Worm (Caenorhabditis elegans) whole organism, L2 larva: ENCODE data around the gene C25E10.11.

Experiments
- C34F6.9 ChIP-seq: fragments of 150-350 bp; optimal IDR thresholded peaks from 2 replicates; lab custom pipeline; 2014; ENCODE audit warnings: missing biosample characterization, missing genetic modification characterization
- F13H6.1 ChIP-seq: sonication (generic microtip); optimal IDR thresholded peaks from 2 replicates; lab custom pipeline; 2016; ENCODE audit warnings: missing genetic modification characterization, missing compliant biosample characterization
- R02D3.7 ChIP-seq: fragments of 150-350 bp; optimal IDR thresholded peaks from 2 replicates; lab custom pipeline; 2014; ENCODE audit warnings: missing biosample characterization, missing genetic modification characterization
- ZK546.5 ChIP-seq: sonication (generic microtip); optimal IDR thresholded peaks from 2 replicates; lab custom pipeline; 2017; ENCODE audit warnings: missing biosample characterization, missing genetic modification characterization
- alr-1 ChIP-seq: fragments of 150-350 bp; optimal IDR thresholded peaks from 2 replicates; lab custom pipeline; 2014; ENCODE audit warnings: missing biosample characterization, missing genetic modification characterization
- blmp-1 ChIP-seq: sonication (generic microtip); optimal IDR thresholded peaks from 2 replicates; lab custom pipeline; 2017; ENCODE audit warnings: missing genetic modification characterization, mild to moderate bottlenecking, missing compliant biosample characterization, antibody characterized with exemption, moderate library complexity; ENCODE audit not compliant: insufficient read depth
- ceh-16 ChIP-seq: fragments of 150-350 bp; optimal IDR thresholded peaks from 2 replicates; lab custom pipeline; 2014; ENCODE audit warnings: missing biosample characterization, missing genetic modification characterization
- ceh-82 ChIP-seq: fragments of 150-350 bp; optimal IDR thresholded peaks from 2 replicates; lab custom pipeline; 2014; ENCODE audit warnings: missing biosample characterization, missing genetic modification characterization
- crh-2 ChIP-seq: sonication (generic microtip); optimal IDR thresholded peaks from 2 replicates; lab custom pipeline; 2017; ENCODE audit warnings: missing biosample characterization, missing genetic modification characterization
- fos-1 ChIP-seq: fragments of 150-350 bp; optimal IDR thresholded peaks from 2 replicates; lab custom pipeline; 2014; ENCODE audit warnings: missing biosample characterization, missing genetic modification characterization
- lin-13 ChIP-seq: fragments of 150-350 bp; optimal IDR thresholded peaks from 2 replicates; lab custom pipeline; 2014; ENCODE audit warnings: missing biosample characterization, missing genetic modification reagents, missing genetic modification characterization
- mdl-1 ChIP-seq, 2 experiments: fragments of 150-350 bp in 1 of 2; sonication (generic microtip) in 1 of 2; optimal IDR thresholded peaks; 2 replicates each; lab custom pipeline; 2017; ENCODE audit warnings: missing biosample characterization in 2 of 2, missing genetic modification characterization in 2 of 2
- nhr-12 ChIP-seq: fragments of 150-350 bp; optimal IDR thresholded peaks from 2 replicates; lab custom pipeline; 2014; ENCODE audit warnings: missing biosample characterization, missing genetic modification characterization
- nhr-129 ChIP-seq: fragments of 150-350 bp; optimal IDR thresholded peaks from 2 replicates; lab custom pipeline; 2014; ENCODE audit warnings: missing biosample characterization, missing genetic modification characterization
- nhr-21 ChIP-seq: fragments of 150-350 bp; optimal IDR thresholded peaks from 2 replicates; lab custom pipeline; 2014; ENCODE audit warnings: missing biosample characterization, missing genetic modification characterization
- nhr-237 ChIP-seq: fragments of 150-350 bp; optimal IDR thresholded peaks from 2 replicates; lab custom pipeline; 2014; ENCODE audit warnings: missing biosample characterization, missing genetic modification characterization
- nhr-25 ChIP-seq: fragments of 150-350 bp; sonication (generic microtip); optimal IDR thresholded peaks from 3 replicates; lab custom pipeline; 2014; ENCODE audit warnings: missing biosample characterization, missing genetic modification characterization
- nhr-6 ChIP-seq: fragments of 150-350 bp; optimal IDR thresholded peaks from 2 replicates; lab custom pipeline; 2014; ENCODE audit warnings: missing biosample characterization, missing genetic modification characterization
- nhr-77 ChIP-seq: fragments of 150-350 bp; optimal IDR thresholded peaks from 2 replicates; lab custom pipeline; 2014; ENCODE audit warnings: missing biosample characterization, missing genetic modification characterization
- peb-1 ChIP-seq: fragments of 150-350 bp; optimal IDR thresholded peaks from 2 replicates; lab custom pipeline; 2014; ENCODE audit warnings: missing biosample characterization, missing genetic modification characterization
- sem-4 ChIP-seq: fragments of 150-350 bp; optimal IDR thresholded peaks from 2 replicates; lab custom pipeline; 2014; ENCODE audit warnings: missing biosample characterization, missing genetic modification reagents, missing genetic modification characterization
- sma-9 ChIP-seq, 2 experiments: fragments of 150-350 bp in 1 of 2; sonication (generic microtip) in 1 of 2; optimal IDR thresholded peaks; 2 replicates each; lab custom pipeline; 2014 to 2016; ENCODE audit warnings: missing genetic modification characterization in 2 of 2, mild to moderate bottlenecking in 1 of 2, missing biosample characterization in 1 of 2, missing compliant biosample characterization in 1 of 2, missing genetic modification reagents in 1 of 2, moderate library complexity in 1 of 2
- snpc-4 ChIP-seq: fragments of 150-350 bp; optimal IDR thresholded peaks from 2 replicates; lab custom pipeline; 2014; ENCODE audit warnings: missing biosample characterization, missing genetic modification characterization
- unc-55 ChIP-seq: fragments of 150-350 bp; sonication (generic microtip); optimal IDR thresholded peaks from 3 replicates; lab custom pipeline; 2014; ENCODE audit warnings: missing biosample characterization, missing genetic modification reagents, missing genetic modification characterization
- zag-1 ChIP-seq: fragments of 150-350 bp; optimal IDR thresholded peaks from 2 replicates; lab custom pipeline; 2014; ENCODE audit warnings: missing biosample characterization, missing genetic modification characterization
- ztf-1 ChIP-seq: fragments of 200-800 bp; sonication (Bioruptor generic); conservative IDR thresholded peaks from 2 replicates; pipeline ENCODE4 v1.3.6; 2022; ENCODE audit warnings: missing genetic modification characterization, missing compliant biosample characterization

The C25E10.11 gene

DNA sequence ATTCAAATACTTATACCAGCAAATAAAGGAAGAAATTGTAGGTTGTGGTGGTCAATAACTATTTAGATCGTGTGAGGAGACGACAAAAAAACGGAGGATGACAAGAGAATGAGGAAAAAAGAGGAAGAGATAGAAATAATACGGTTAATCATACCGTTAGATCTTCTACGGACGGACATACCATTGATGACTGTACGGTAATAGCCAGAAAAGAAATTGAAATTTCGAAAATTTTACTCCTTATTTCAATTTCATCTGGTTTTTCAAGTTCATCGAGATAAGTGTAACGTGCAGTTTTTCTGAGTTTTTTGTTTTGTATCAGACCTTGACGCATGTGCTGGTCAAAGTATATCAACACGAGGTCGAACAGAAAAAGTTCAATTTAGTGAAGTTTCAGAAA, 7.4 kb upstream of the C25E10.11 start:
- TF ChIP-seq alr-1 (tag; lab: Kevin White, UChicago) (no peak), nhr-25 (tag; lab: Kevin White, UChicago) (peak; percentile 35), nhr-6 (tag; lab: Kevin White, UChicago) (no peak), sma-9 (GFP tag; optimal IDR thresholded peaks at IDR 0.05; lab: Kevin White, UChicago) (peak; percentile 25), sma-9 (tag; optimal IDR thresholded peaks at IDR 0.05; lab: Kevin White, UChicago) (no peak), blmp-1 (tag; lab: Kevin White, UChicago) (peak; percentile 61), peb-1 (tag; lab: Kevin White, UChicago) (no peak), ceh-16 (peak; percentile 30)

- TF ChIP-seq zag-1 (tag; lab: Kevin White, UChicago) (no peak), blmp-1 (tag; lab: Kevin White, UChicago) (no peak)
- TF ChIP-seq, all 48 proteins: peak for 0
Observed at ce11 chrV:9065001-9065400, 6.5 kb upstream of the C25E10.11 start.

- TF ChIP-seq nhr-25 (tag; lab: Kevin White, UChicago) (peak; percentile 27), nhr-237 (tag; lab: Kevin White, UChicago) (no peak)
- TF ChIP-seq, all 48 proteins: peak for 1
Observed at ce11 chrV:9063134-9063533, 4.6 kb upstream of the C25E10.11 start.

DNA sequence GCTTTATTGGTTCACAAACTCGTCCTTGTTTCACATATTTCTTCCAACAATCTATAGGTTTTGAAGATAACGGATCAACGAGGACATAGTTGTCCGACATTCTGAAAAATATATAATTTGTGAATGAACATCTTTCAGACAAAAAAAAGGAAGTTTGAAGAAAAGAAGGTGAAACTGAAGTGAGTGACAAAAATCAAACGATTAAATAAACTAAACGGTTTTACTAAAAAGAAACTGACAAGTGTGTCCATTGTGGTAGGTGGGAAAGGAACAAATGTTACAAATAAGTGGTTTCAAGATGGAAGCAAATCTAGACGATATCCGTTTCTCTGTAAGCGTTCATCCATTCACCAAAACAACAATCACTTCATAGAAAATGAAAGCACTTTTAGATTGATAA, 3.8 kb upstream of the C25E10.11 start, which contains the start of gene C25E10.12:
Gene C25E10.12 (minus strand): TSS at position 101 of the 400 bp plus-strand sequence.
- no peak for TF ChIP-seq nhr-77 (tag; lab: Kevin White, UChicago)
- no peak for TF ChIP-seq lin-13 (GFP tag; lab: Kevin White, UChicago)
- no peak for TF ChIP-seq crh-2
- TF ChIP-seq R02D3.7 (tag; lab: Kevin White, UChicago), result no peak

DNA sequence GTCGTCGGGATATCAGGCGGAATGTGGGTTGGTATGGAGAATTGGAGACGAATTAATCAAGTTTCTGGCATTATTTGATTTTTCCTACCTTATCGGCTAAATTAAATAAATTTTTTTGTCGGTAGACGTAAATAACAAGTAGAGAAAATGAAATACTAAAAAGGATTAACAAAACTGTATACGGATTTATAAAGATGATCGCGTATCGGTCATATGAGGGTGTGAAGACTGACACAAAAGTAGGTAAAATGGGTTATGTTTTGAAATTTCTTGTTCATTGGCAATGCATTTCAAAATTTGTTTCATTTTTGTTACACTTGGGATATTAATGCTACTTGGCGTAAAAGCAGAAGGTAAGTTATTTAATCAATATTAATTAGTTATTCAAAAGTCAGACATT, 941 bp upstream of the C25E10.11 start, which contains the start of the genes C25E10.16 and C25E10.13:
Gene C25E10.16 (minus strand): TSS at position 101 of the 400 bp plus-strand sequence.
Gene C25E10.13 (plus strand): TSS at position 256 of the 400 bp plus-strand sequence.
- TF ChIP-seq ztf-1 (no peak), mdl-1 (tag; optimal IDR thresholded peaks at IDR 0.05; lab: Kevin White, UChicago) (no peak)

DNA sequence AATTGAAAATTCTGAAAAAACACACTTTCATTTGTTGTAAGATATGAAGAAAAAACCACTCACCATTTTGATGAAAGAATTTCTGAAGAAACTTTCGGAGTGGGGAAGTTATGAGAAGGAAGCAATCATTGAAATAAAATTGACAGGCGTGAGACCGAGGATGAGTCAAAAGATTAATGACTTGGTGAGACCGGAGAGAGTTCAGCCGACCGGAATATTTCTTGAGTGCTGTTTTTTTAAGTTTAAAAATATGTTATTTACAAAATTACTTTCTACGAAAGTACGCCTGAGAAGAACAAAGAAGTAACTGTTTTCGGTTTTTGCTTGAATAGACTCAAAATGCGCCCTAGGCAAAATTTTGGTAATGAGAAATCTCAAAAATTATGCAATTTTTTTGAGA, 2.3 kb downstream of the C25E10.11 start, which contains the start of gene C25E10.10:
Gene C25E10.10 (minus strand): TSS at position 101 of the 400 bp plus-strand sequence.
- TF ChIP-seq lin-13 (GFP tag; lab: Kevin White, UChicago) (no peak), ZK546.5 (tag; lab: Kevin White, UChicago) (no peak), nhr-12 (no peak), nhr-77 (tag; lab: Kevin White, UChicago) (no peak), peb-1 (tag; lab: Kevin White, UChicago) (no peak), crh-2 (no peak), ceh-82 (tag; lab: Kevin White, UChicago) (no peak), sma-9 (GFP tag; optimal IDR thresholded peaks at IDR 0.05; lab: Kevin White, UChicago) (no peak), sma-9 (tag; optimal IDR thresholded peaks at IDR 0.05; lab: Kevin White, UChicago) (no peak), alr-1 (tag; lab: Kevin White, UChicago) (no peak)

ce11 chrV:9055644-9056043, 2.9 kb downstream of the C25E10.11 start:
- TF ChIP-seq blmp-1 (tag; lab: Kevin White, UChicago), result no peak
- peak; percentile 11 for TF ChIP-seq nhr-21 (tag; lab: Kevin White, UChicago)

DNA sequence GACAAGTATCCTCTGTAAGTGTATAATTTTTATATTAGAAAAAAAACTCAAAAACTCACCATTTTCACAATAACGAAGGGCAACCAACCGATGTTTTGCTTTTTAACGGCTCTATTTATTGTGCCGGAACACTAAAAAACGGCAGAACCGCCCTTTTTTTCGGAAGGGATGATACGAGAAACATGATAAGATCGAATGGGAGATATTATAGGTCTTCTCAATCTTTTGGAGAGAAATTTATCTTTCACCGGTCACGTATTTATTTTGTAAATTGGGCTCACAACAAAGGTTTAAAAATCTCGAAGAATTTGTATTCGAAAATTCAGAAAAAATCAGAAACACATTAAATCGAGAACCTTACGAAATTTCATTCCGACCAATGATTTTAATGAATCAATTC, 3.8 kb downstream of the C25E10.11 start, which contains the start of gene swm-1:
Gene swm-1 (minus strand): TSS at position 101 of the 400 bp plus-strand sequence.
- TF ChIP-seq nhr-129 (tag; lab: Kevin White, UChicago), result no peak
- no peak for TF ChIP-seq fos-1 (tag; lab: Kevin White, UChicago)
- TF ChIP-seq ceh-16, result no peak
- no peak for TF ChIP-seq snpc-4 (tag; lab: Kevin White, UChicago)
- TF ChIP-seq zag-1 (tag; lab: Kevin White, UChicago), result no peak
- no peak for TF ChIP-seq mdl-1 (tag; optimal IDR thresholded peaks at IDR 0.05; lab: Kevin White, UChicago)
- TF ChIP-seq unc-55 (GFP tag; lab: Kevin White, UChicago), result no peak
- no peak for TF ChIP-seq F13H6.1 (tag; lab: Kevin White, UChicago)
- TF ChIP-seq ztf-1, result no peak
- TF ChIP-seq C34F6.9 (tag; lab: Kevin White, UChicago), result no peak
- TF ChIP-seq nhr-12, result no peak
- TF ChIP-seq sem-4 (tag; lab: Kevin White, UChicago), result no peak
- TF ChIP-seq nhr-21 (tag; lab: Kevin White, UChicago), result no peak
